Fruit fly (Drosophila melanogaster): ENCODE results near the gene Ser.

Ser gene

dm6 chr3R:27177567-27177966 lies 16.5 kb downstream of the Ser start:
- TF ChIP-seq Crg-1 (GFP tag; optimal IDR thresholded peaks at IDR 0.05), result no peak
- no peak for TF ChIP-seq CG1620 (GFP tag; optimal IDR thresholded peaks at IDR 0.05)
- TF ChIP-seq Clk (GFP tag; optimal IDR thresholded peaks at IDR 0.05), result no peak
- TF ChIP-seq toe (GFP tag; optimal IDR thresholded peaks at IDR 0.05), result no peak
- TF ChIP-seq Mnt (GFP tag; optimal IDR thresholded peaks at IDR 0.05), result no peak
- TF ChIP-seq CG14711 (tag; optimal IDR thresholded peaks at IDR 0.05), result no peak
- TF ChIP-seq CG11617 (GFP tag; optimal IDR thresholded peaks at IDR 0.05), result no peak
- TF ChIP-seq ovo (GFP tag; optimal IDR thresholded peaks at IDR 0.05), result no peak
- no peak for TF ChIP-seq pad (GFP tag; optimal IDR thresholded peaks at IDR 0.05)
- no peak for TF ChIP-seq CG33017 (tag; optimal IDR thresholded peaks at IDR 0.05)
- no peak for TF ChIP-seq cnc (optimal IDR thresholded peaks at IDR 0.05)

dm6 chr3R:27175710-27176109 lies 18.4 kb downstream of the Ser start:
- no peak for TF ChIP-seq CG12768 (GFP tag; optimal IDR thresholded peaks at IDR 0.05)
- TF ChIP-seq ovo (GFP tag; optimal IDR thresholded peaks at IDR 0.05), result no peak
- no peak for TF ChIP-seq bab1 (GFP tag; optimal IDR thresholded peaks at IDR 0.05)
- TF ChIP-seq CG7045 (GFP tag; optimal IDR thresholded peaks at IDR 0.05), result no peak
- no peak for TF ChIP-seq CG14711 (tag; optimal IDR thresholded peaks at IDR 0.05)
- no peak for TF ChIP-seq CG5204 (GFP tag; optimal IDR thresholded peaks at IDR 0.05)
- no peak for TF ChIP-seq CG33017 (tag; optimal IDR thresholded peaks at IDR 0.05)
- TF ChIP-seq cic (GFP tag; optimal IDR thresholded peaks at IDR 0.05), result no peak

dm6 chr3R:27171153-27171552 lies 22.9 kb downstream of the Ser start:
- no peak for TF ChIP-seq ovo (GFP tag; optimal IDR thresholded peaks at IDR 0.05)
- no peak for TF ChIP-seq CG12768 (GFP tag; optimal IDR thresholded peaks at IDR 0.05)
- TF ChIP-seq pad (GFP tag; optimal IDR thresholded peaks at IDR 0.05), result no peak
- no peak for TF ChIP-seq Hr96 (GFP tag; optimal IDR thresholded peaks at IDR 0.05)
- TF ChIP-seq CG11617 (GFP tag; optimal IDR thresholded peaks at IDR 0.05), result no peak
- TF ChIP-seq CG5204 (GFP tag; optimal IDR thresholded peaks at IDR 0.05), result no peak
- TF ChIP-seq Mnt (GFP tag; optimal IDR thresholded peaks at IDR 0.05), result no peak
- no peak for TF ChIP-seq kay (GFP tag; ENCODE audit: borderline replicate concordance)
- TF ChIP-seq toe (GFP tag; optimal IDR thresholded peaks at IDR 0.05), result no peak
- TF ChIP-seq cnc (optimal IDR thresholded peaks at IDR 0.05), result no peak
- no peak for TF ChIP-seq bab1 (GFP tag; optimal IDR thresholded peaks at IDR 0.05)
- TF ChIP-seq CG33017 (tag; optimal IDR thresholded peaks at IDR 0.05), result no peak
- no peak for TF ChIP-seq CG7101 (tag; optimal IDR thresholded peaks at IDR 0.05)
- no peak for TF ChIP-seq Clk (GFP tag; optimal IDR thresholded peaks at IDR 0.05)

dm6 chr3R:27167350-27167749 lies 26.7 kb downstream of the Ser start:
- TF ChIP-seq tj (GFP tag; optimal IDR thresholded peaks at IDR 0.05), result no peak
- no peak for TF ChIP-seq cnc (optimal IDR thresholded peaks at IDR 0.05)
- no peak for TF ChIP-seq CG11617 (GFP tag; optimal IDR thresholded peaks at IDR 0.05)
- TF ChIP-seq cic (GFP tag; optimal IDR thresholded peaks at IDR 0.05), result no peak
- no peak for TF ChIP-seq CG7045 (GFP tag; optimal IDR thresholded peaks at IDR 0.05)
- no peak for TF ChIP-seq kay (GFP tag; ENCODE audit: borderline replicate concordance)
- no peak for TF ChIP-seq bab1 (GFP tag; optimal IDR thresholded peaks at IDR 0.05)
- no peak for TF ChIP-seq ovo (GFP tag; optimal IDR thresholded peaks at IDR 0.05)

dm6 chr3R:27165416-27165982 lies 28.6 kb downstream of the Ser start, which contains the start of the genes CG34293 and spn-D:
CG34293 (minus strand) TSS chr3R:27165575.
spn-D (plus strand) TSS chr3R:27165716.
- TF ChIP-seq bab1 (GFP tag; optimal IDR thresholded peaks at IDR 0.05) (peak; percentile 59), kay (GFP tag; ENCODE audit: borderline replicate concordance) (peak; percentile 62), CG7045 (GFP tag; optimal IDR thresholded peaks at IDR 0.05) (no peak)

dm6 chr3R:27162824-27163223 lies 31.2 kb downstream of the Ser start, which contains the start of gene ppk31:
ppk31 (plus strand) TSS chr3R:27163124.
- TF ChIP-seq Clk (GFP tag; optimal IDR thresholded peaks at IDR 0.05), result no peak
- no peak for TF ChIP-seq cnc (optimal IDR thresholded peaks at IDR 0.05)
- no peak for TF ChIP-seq bab1 (GFP tag; optimal IDR thresholded peaks at IDR 0.05)
- TF ChIP-seq CG11617 (GFP tag; optimal IDR thresholded peaks at IDR 0.05), result no peak
- TF ChIP-seq CG12768 (GFP tag; optimal IDR thresholded peaks at IDR 0.05), result no peak

dm6 chr3R:27160858-27161257 lies 33.2 kb downstream of the Ser start, which contains the start of gene CG5909:
CG5909 (plus strand) TSS chr3R:27161158.
- no peak for TF ChIP-seq CG5204 (GFP tag; optimal IDR thresholded peaks at IDR 0.05)
- no peak for TF ChIP-seq CG7101 (tag; optimal IDR thresholded peaks at IDR 0.05)
- no peak for TF ChIP-seq toe (GFP tag; optimal IDR thresholded peaks at IDR 0.05)
- TF ChIP-seq CG12768 (GFP tag; optimal IDR thresholded peaks at IDR 0.05), result no peak
- TF ChIP-seq CG1620 (GFP tag; optimal IDR thresholded peaks at IDR 0.05), result no peak

- TF ChIP-seq CG5204 (GFP tag; optimal IDR thresholded peaks at IDR 0.05) (no peak), kay (GFP tag; ENCODE audit: borderline replicate concordance) (peak; percentile 25)
Measured at dm6 chr3R:27159870-27160269, 34.2 kb downstream of the Ser start.
